Fruit fly (Drosophila melanogaster): ENCODE measurements around the gene TrissinR.

Gene TrissinR

dm6 chr2L:5801926-5802325 lies 21.9 kb upstream of the TrissinR start, which contains the start of the genes CG14005 and CG7239 (continued):
- TF ChIP-seq Dp (GFP tag; optimal IDR thresholded peaks at IDR 0.05) = peak; percentile 59
- TF ChIP-seq CG30020 (tag; optimal IDR thresholded peaks at IDR 0.05) = peak; percentile 34
- no peak for TF ChIP-seq bcd (GFP tag; optimal IDR thresholded peaks at IDR 0.05)
- no peak for TF ChIP-seq CG17612 (GFP tag; IDR thresholded peaks at IDR 0.05)
- TF ChIP-seq hkb (optimal IDR thresholded peaks at IDR 0.05) = peak; percentile 12
- no peak for TF ChIP-seq hkb (GFP tag; IDR thresholded peaks at IDR 0.05)
- TF ChIP-seq Abd-B (GFP tag; optimal IDR thresholded peaks at IDR 0.05) = no peak
- no peak for TF ChIP-seq Oli (tag; optimal IDR thresholded peaks at IDR 0.05)
- TF ChIP-seq sug (tag; optimal IDR thresholded peaks at IDR 0.05) = peak; percentile 37
- TF ChIP-seq CG15514 (GFP tag; optimal IDR thresholded peaks at IDR 0.05) = peak; percentile 54
- peak; percentile 66 for TF ChIP-seq trem (tag; optimal IDR thresholded peaks at IDR 0.05)
- no peak for TF ChIP-seq C15 (GFP tag; IDR thresholded peaks at IDR 0.05)
- peak; percentile 30 for TF ChIP-seq CG12391 (tag; optimal IDR thresholded peaks at IDR 0.05)
- peak; percentile 10 for TF ChIP-seq CG18262 (tag; optimal IDR thresholded peaks at IDR 0.05)
- TF ChIP-seq MBD-R2 (GFP tag; IDR thresholded peaks at IDR 0.05) = peak; percentile 51
- peak; percentile 50 for TF ChIP-seq stwl (tag; optimal IDR thresholded peaks at IDR 0.05)
- peak; percentile 61 for TF ChIP-seq nmo (GFP tag; optimal IDR thresholded peaks at IDR 0.05)
- peak; percentile 44 for TF ChIP-seq CG17186 (GFP tag; optimal IDR thresholded peaks at IDR 0.05)
- peak; percentile 56 for TF ChIP-seq CG4617 (GFP tag; optimal IDR thresholded peaks at IDR 0.05; ENCODE audit: borderline replicate concordance)
- no peak for TF ChIP-seq CG7839 (tag; optimal IDR thresholded peaks at IDR 0.05)
- TF ChIP-seq CG31441 (GFP tag; IDR thresholded peaks at IDR 0.05) = peak; percentile 38; the same call in 1 of the 2 replicates
- peak; percentile 53 for TF ChIP-seq pzg (GFP tag; optimal IDR thresholded peaks at IDR 0.05)

DNA sequence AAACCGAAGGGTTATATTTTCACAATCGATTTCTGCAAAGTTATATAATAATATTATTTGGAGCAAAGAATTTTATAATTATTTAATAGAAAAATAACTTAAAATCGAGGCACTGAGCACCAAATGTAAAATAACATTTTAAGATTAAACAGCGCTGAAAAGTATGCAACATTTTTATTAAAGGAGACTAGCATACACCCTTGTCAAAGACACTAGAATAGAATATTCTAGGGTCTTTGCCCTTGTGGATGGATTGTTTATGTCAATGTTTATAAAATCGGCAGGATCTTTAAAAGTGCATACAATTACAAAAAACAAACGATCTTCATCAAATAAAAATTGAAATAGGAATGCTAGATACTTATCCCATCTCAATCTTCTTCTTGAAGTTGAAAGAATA lies 19.7 kb upstream of the TrissinR start:
- no peak for TF ChIP-seq gsb-n (tag; optimal IDR thresholded peaks at IDR 0.05)
- TF ChIP-seq CG11504 (tag; optimal IDR thresholded peaks at IDR 0.05) = peak; percentile 6
- TF ChIP-seq CG11696 (GFP tag; IDR thresholded peaks at IDR 0.05) = peak; percentile 91
- TF ChIP-seq CG3726 (GFP tag; IDR thresholded peaks at IDR 0.05) = no peak
- TF ChIP-seq CG17328 (GFP tag; IDR thresholded peaks at IDR 0.05) = 0 out of 2 replicates have a peak, but pooled peaks have one; percentile 11
- TF ChIP-seq ase (GFP tag; IDR thresholded peaks at IDR 0.05) = no peak
- TF ChIP-seq CG1602 (GFP tag; optimal IDR thresholded peaks at IDR 0.05) = no peak
- TF ChIP-seq stwl (tag; optimal IDR thresholded peaks at IDR 0.05) = peak; percentile 2
- TF ChIP-seq CG2712 (tag; optimal IDR thresholded peaks at IDR 0.05) = peak; percentile 30
- no peak for TF ChIP-seq CG8388 (GFP tag; optimal IDR thresholded peaks at IDR 0.05)
- TF ChIP-seq shn (GFP tag; optimal IDR thresholded peaks at IDR 0.05) = no peak
- TF ChIP-seq vvl (GFP tag; IDR thresholded peaks at IDR 0.05) = peak; percentile 18; the same call in 1 of the 2 replicates
- TF ChIP-seq CTCF (GFP tag; optimal IDR thresholded peaks at IDR 0.05) = peak; percentile 30
- no peak for TF ChIP-seq Tbp (GFP tag; optimal IDR thresholded peaks at IDR 0.05)
- peak; percentile 4 for TF ChIP-seq CG17829 (tag; optimal IDR thresholded peaks at IDR 0.05)
- peak; percentile 32 for TF ChIP-seq Med (GFP tag)
- TF ChIP-seq CG14710 (tag; optimal IDR thresholded peaks at IDR 0.05) = no peak
- TF ChIP-seq Blimp-1 (GFP tag; optimal IDR thresholded peaks at IDR 0.05) = peak; percentile 29
- peak; percentile 2 for TF ChIP-seq CG3281 (GFP tag; optimal IDR thresholded peaks at IDR 0.05)
- TF ChIP-seq Pdp1 (GFP tag; optimal IDR thresholded peaks at IDR 0.05) = peak in 1 of 2 experiments; percentile 11
- peak; percentile 29 for TF ChIP-seq lbe (GFP tag; optimal IDR thresholded peaks at IDR 0.05)
